Worm (Caenorhabditis elegans): ENCODE results near the gene nas-25.

The nas-25 gene

DNA sequence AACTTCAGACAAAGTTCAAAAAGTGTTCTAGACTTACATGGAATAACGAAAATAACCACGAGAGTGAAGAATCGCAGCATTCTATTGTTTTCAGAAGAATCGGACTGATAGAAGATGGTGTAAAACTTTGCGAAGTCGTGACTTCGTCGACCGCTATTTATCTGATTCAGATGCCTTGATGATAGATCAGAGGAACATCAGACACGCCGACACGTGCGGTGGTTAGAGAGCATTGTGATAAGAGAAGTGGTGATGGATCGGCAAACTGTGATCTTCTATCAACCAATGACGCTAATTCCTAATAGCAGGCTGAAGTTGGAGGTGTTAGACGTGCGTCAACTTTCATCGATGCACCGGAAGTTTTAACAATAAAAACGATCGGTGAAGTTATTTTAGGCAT, 7.6 kb upstream of the nas-25 start:
- no peak for TF ChIP-seq ama-1 (optimal IDR thresholded peaks at IDR 0.05)
- TF ChIP-seq mab-9 (GFP tag; IDR thresholded peaks at IDR 0.05), result no peak
- TF ChIP-seq alr-1 (tag; optimal IDR thresholded peaks at IDR 0.05; ENCODE audit: borderline replicate concordance), result no peak
- TF ChIP-seq grh-1 (GFP tag; IDR thresholded peaks at IDR 0.05), result 0 out of 2 replicates have a peak, but pooled peaks have one; percentile 8
- TF ChIP-seq lin-39 (tag; optimal IDR thresholded peaks at IDR 0.05), result no peak
- TF ChIP-seq ceh-82 (tag; optimal IDR thresholded peaks at IDR 0.05), result no peak
- TF ChIP-seq nhr-237 (tag; optimal IDR thresholded peaks at IDR 0.05), result no peak
- TF ChIP-seq irx-1 (tag; optimal IDR thresholded peaks at IDR 0.05), result no peak
- no peak for TF ChIP-seq pqm-1 (tag; optimal IDR thresholded peaks at IDR 0.05)
- no peak for TF ChIP-seq hpl-2 (GFP tag; optimal IDR thresholded peaks at IDR 0.05)
- TF ChIP-seq Y116A8C.19 (tag; optimal IDR thresholded peaks at IDR 0.05; ENCODE audit: borderline replicate concordance), result no peak
- no peak for TF ChIP-seq elt-2 (tag; optimal IDR thresholded peaks at IDR 0.05)
- peak; percentile 43 for TF ChIP-seq blmp-1 (tag; optimal IDR thresholded peaks at IDR 0.05)
- no peak for TF ChIP-seq mef-2 (tag; optimal IDR thresholded peaks at IDR 0.05)
- no peak for TF ChIP-seq ces-1 (GFP tag; optimal IDR thresholded peaks at IDR 0.05)
- TF ChIP-seq nhr-28 (tag; optimal IDR thresholded peaks at IDR 0.05), result no peak
- TF ChIP-seq nhr-84 (tag; optimal IDR thresholded peaks at IDR 0.05), result no peak
- TF ChIP-seq lin-13 (GFP tag; optimal IDR thresholded peaks at IDR 0.05), result no peak
- TF ChIP-seq ceh-63 (GFP tag; optimal IDR thresholded peaks at IDR 0.05), result no peak
- no peak for TF ChIP-seq jun-1 (tag; optimal IDR thresholded peaks at IDR 0.05)
- TF ChIP-seq fkh-4 (tag; optimal IDR thresholded peaks at IDR 0.05; ENCODE audit: borderline replicate concordance), result no peak
- no peak for TF ChIP-seq C34B4.2 (tag; optimal IDR thresholded peaks at IDR 0.05)
- no peak for TF ChIP-seq xbp-1 (tag; optimal IDR thresholded peaks at IDR 0.05)
- TF ChIP-seq nhr-47 (tag; optimal IDR thresholded peaks at IDR 0.05), result peak; percentile 30
- TF ChIP-seq ceh-90 (tag; optimal IDR thresholded peaks at IDR 0.05), result no peak
- TF ChIP-seq nhr-77 (tag; optimal IDR thresholded peaks at IDR 0.05), result no peak
- no peak for TF ChIP-seq sox-4 (tag; optimal IDR thresholded peaks at IDR 0.05)
- TF ChIP-seq nhr-71 (tag; optimal IDR thresholded peaks at IDR 0.05), result peak; percentile 75
- TF ChIP-seq C16A3.4 (tag; optimal IDR thresholded peaks at IDR 0.05), result no peak
- TF ChIP-seq hlh-4 (tag; optimal IDR thresholded peaks at IDR 0.05), result no peak
- no peak for TF ChIP-seq rnt-1 (tag; optimal IDR thresholded peaks at IDR 0.05)
- no peak for TF ChIP-seq unc-86 (tag; optimal IDR thresholded peaks at IDR 0.05)
- no peak for TF ChIP-seq unc-98 (GFP tag; IDR thresholded peaks at IDR 0.05)
- TF ChIP-seq nhr-20 (tag; optimal IDR thresholded peaks at IDR 0.05), result peak; percentile 71
- no peak for TF ChIP-seq tlp-1 (tag; optimal IDR thresholded peaks at IDR 0.05)
- TF ChIP-seq pag-3 (tag; optimal IDR thresholded peaks at IDR 0.05; ENCODE audit: borderline replicate concordance, insufficient read depth), result no peak
- no peak for TF ChIP-seq efl-1 (optimal IDR thresholded peaks at IDR 0.05)
- TF ChIP-seq efl-1 (GFP tag; optimal IDR thresholded peaks at IDR 0.05 in 1 of 2), result peak in 1 of 2 experiments; percentile 91
- TF ChIP-seq dsc-1 (tag; optimal IDR thresholded peaks at IDR 0.05), result no peak
- TF ChIP-seq lir-3 (tag; optimal IDR thresholded peaks at IDR 0.05; ENCODE audit: poor library complexity), result no peak
- no peak for TF ChIP-seq sptf-1 (tag; optimal IDR thresholded peaks at IDR 0.05)
- TF ChIP-seq lsy-2 (tag; optimal IDR thresholded peaks at IDR 0.05), result peak in 1 of 2 experiments; percentile 29
- no peak for TF ChIP-seq swsn-7 (tag; optimal IDR thresholded peaks at IDR 0.05)
- peak; percentile 75 for TF ChIP-seq lin-14 (GFP tag; optimal IDR thresholded peaks at IDR 0.05)
- TF ChIP-seq fkh-10 (GFP tag; optimal IDR thresholded peaks at IDR 0.05), result no peak
- no peak for TF ChIP-seq hlh-17 (GFP tag; optimal IDR thresholded peaks at IDR 0.05; ENCODE audit: borderline replicate concordance)
- TF ChIP-seq egl-13 (tag; optimal IDR thresholded peaks at IDR 0.05), result no peak
- no peak for TF ChIP-seq nhr-11 (tag; optimal IDR thresholded peaks at IDR 0.05)
- TF ChIP-seq zip-4 (GFP tag; optimal IDR thresholded peaks at IDR 0.05), result no peak
- no peak for TF ChIP-seq vab-15 (tag; optimal IDR thresholded peaks at IDR 0.05)
- no peak for TF ChIP-seq pax-3 (tag; optimal IDR thresholded peaks at IDR 0.05)
- TF ChIP-seq nhr-85 (tag), result peak; percentile 96
- TF ChIP-seq unc-62 (GFP tag; optimal IDR thresholded peaks at IDR 0.05), result no peak
- no peak for TF ChIP-seq zag-1 (tag; optimal IDR thresholded peaks at IDR 0.05)

All from whole organism, L1 larva.